Worm (Caenorhabditis elegans): Measurements from ENCODE around the gene nhr-27.

Gene nhr-27

DNA sequence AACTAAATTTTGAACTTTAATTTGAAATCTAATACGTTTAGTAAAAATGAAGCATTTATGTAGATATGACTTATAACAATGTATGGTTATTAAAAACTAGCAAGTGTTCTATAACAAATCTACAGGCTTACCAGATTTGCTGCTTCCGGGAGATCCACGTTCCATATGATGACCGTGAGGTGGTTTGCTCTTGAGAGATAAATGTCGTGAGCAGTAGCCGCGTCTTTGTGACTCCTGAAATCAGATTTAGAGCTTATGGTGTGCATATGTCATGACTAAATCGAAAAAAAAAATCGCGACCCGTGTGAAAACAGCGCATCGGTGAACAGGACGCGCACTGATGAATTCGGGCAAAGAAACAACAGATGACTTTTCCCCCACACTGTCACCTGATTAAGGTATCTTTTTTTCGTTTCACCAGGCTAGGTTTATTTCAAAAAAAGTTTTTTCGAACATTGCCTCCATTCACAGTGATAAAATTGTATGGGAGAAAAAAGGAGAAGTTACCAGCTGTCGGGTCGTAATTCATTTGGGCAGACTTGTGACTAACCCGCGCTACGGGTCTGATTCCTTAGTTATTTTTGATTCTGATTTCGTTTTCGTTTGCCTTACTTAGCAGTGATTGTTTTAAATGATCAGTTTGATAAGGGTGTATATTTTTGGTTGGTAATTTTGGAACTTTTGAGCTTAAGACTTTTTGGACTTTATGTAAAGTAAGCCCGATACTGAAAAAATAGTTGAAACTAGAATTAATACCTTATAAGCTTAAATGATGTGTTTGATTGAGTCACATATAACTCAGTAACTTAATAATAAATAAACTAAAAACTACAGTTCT, at the start of gene nhr-27:
Gene nhr-27, minus strand, starts transcription at position 234 of the 838 bp plus-strand sequence.
- TF ChIP-seq unc-62 (GFP tag; optimal IDR thresholded peaks at IDR 0.05), result no peak

DNA sequence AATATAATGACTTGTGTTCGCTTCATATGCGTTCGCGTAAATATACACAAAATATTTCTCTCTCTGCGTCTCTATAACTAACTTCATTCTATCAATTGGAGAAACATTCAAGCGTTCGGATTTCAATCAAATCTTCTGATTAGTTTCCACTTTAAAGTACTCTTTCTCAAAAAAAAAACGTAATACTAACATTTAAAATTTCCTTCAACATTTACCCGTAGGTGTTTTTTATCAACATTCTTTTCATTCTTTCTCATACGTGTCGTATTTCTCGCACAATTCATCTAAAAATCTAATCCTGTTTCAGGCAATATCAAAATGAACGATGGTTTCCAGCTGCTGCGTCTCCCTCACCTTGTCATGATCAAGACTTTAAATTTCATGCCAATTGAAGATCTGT, 49.6 kb upstream of the nhr-27 start, which contains the start of gene T14G8.2:
Gene T14G8.2, plus strand, starts transcription at position 301 of the 400 bp plus-strand sequence.
- TF ChIP-seq unc-62 (GFP tag; optimal IDR thresholded peaks at IDR 0.05), result no peak

DNA sequence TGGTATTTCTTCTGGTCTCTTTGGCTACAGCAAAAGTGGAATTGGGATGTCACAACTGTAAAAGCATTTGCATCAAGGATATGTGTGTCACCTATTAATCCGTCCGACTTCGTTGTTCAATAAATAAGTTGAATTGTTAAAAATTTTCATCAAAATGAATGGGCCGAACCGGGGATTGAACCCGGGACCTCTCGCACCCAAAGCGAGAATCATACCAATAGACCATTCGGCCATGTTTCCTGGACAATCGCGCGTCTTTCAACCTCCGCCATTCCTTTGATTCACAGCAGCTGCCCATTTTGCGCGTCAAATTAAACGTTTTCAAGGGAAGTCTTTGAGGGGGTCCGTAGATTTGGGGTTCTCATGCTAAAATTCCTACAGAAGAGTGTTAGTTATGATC, 46.6 kb upstream of the nhr-27 start:
- no peak for TF ChIP-seq unc-62 (GFP tag; optimal IDR thresholded peaks at IDR 0.05)

DNA sequence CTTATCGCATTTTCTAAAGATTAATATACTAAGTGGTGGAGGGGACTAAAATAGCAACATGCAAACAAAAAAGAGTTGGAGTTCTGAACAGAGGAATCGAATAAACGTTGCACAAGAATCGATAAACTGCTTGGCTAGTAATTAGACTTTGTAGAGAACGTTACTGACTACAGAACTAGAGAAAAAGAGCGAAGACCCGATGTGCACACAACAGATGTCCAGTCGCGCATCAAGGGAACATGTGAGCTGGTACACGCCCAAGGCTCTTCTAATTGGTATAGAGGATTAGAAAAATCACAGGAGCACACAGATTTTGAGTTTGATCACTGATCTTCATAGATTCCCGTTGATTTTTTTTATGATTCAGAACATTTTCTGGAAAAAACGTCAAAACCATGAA, 46.0 kb upstream of the nhr-27 start:
- TF ChIP-seq unc-62 (GFP tag; optimal IDR thresholded peaks at IDR 0.05), result no peak

DNA sequence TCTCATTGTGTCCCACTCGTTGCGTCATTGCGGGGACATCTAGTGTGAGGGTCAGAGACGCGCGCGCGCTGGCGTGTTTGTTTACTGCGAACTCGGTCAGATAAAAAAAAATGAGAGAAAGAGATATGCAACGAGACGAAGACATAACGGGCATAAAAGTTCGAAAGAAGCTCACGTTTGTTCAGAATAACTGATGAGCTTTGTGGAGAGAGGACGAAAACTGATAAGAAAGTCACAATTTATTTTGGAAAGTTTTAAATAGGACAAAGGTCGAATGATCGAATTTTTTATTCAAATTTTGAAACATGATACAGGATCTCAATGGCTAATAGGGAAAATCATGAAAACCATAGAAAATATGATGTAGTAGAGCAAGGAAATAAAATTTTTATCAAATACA, 45.0 kb upstream of the nhr-27 start:
- TF ChIP-seq unc-62 (GFP tag; optimal IDR thresholded peaks at IDR 0.05), result no peak

DNA sequence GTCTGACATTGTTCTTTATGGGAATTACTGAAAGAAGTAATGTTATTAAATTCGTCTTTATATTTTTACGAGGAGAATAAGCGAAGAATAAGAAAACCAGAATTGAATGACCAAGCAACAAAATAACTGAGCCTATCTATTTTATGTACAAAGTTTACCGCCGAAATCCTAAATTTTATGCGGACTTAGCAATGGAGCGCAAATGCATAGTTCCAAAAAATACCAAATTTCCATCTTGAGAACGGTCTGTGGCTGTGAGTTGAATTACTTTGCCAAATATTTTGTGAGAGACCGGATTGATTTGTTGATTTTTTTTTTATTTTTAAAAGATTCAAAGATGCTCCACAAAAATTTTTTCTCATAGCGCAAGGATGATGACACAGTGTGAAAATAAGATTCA, 44.5 kb upstream of the nhr-27 start, which contains the start of gene chd-3:
Gene chd-3, minus strand, starts transcription at position 27 of the 400 bp plus-strand sequence.
- TF ChIP-seq unc-62 (GFP tag; optimal IDR thresholded peaks at IDR 0.05), result no peak

DNA sequence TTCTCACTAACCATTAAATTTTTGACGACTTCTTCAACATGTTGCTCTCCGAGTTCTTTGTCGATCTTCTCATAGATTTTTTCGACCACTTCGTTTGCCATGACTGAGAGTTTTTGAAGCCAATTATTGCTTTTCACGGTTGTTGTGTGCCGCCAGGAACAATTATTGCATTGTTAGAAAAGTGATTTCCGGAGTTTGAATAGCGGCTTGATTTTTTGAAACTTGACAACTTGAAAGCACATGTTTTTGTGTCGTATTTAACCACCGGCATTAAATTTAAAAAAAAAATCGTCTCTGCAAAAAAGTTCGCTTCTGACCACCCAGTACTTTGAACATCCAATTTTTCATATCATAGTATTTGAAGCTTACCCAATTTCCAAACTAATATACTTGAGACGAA, 37.9 kb upstream of the nhr-27 start, which contains the start of gene C52G5.3:
Gene C52G5.3, minus strand, starts transcription at position 101 of the 400 bp plus-strand sequence.
- no peak for TF ChIP-seq unc-62 (GFP tag; optimal IDR thresholded peaks at IDR 0.05)

DNA sequence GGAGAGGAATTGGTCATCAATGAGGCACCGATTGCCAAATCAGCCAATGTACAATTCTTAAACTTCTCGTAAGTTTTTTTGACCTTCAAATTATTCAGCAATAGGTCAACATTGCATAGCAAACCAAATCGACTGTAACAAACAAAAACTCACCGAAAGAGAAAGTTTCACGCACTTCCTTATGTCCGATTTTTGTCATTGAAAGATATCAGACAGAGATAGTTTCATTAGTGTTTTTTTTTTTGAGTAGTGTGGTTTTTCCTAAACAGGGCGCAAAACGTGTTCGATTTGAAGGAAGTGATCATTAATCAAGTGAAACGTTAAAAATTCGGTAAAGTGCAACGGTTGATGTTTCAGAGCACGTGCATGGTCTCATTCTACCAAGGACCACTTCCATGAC, 36.1 kb upstream of the nhr-27 start:
- no peak for TF ChIP-seq unc-62 (GFP tag; optimal IDR thresholded peaks at IDR 0.05)

DNA sequence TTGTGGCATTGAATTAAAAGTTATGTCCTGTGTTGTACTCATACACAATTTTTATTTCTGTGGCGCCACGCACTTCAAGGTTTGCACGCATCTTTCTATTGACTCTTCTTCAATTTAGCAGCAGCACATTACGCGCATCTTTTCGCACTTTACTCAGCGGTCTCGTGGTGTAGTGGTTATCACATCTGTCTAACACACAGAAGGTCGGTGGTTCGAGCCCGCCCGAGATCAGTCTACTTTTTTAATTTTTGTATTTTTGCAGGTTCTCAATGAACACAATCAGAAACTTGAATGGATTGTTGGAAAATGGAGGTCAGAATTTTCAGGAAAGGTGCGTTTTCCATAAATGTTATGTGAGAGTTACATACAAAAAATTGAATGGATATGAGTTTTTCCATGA, 35.4 kb upstream of the nhr-27 start:
- no peak for TF ChIP-seq unc-62 (GFP tag; optimal IDR thresholded peaks at IDR 0.05)

DNA sequence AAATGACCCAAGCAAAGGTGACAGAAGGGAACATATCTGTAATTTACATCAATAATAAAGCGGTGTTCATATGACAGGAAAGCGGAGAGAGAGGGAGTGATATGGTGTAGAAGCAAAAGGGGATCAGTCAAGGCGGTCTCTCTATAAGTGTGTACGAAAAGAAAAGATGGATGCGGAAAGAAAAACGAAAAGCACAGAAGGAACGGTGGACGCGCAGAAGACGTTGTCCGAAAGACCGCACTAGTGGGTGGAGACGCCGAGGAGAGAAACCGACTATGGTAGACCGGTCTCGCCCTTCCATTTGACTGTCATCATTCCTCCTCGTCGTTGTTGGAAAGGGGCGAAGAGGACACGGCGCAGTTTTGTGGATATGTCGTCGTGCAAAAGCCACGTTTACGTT, 34.9 kb upstream of the nhr-27 start, which contains the start of gene C52G5.2:
Gene C52G5.2, plus strand, starts transcription at position 301 of the 400 bp plus-strand sequence.
- no peak for TF ChIP-seq unc-62 (GFP tag; optimal IDR thresholded peaks at IDR 0.05)

DNA sequence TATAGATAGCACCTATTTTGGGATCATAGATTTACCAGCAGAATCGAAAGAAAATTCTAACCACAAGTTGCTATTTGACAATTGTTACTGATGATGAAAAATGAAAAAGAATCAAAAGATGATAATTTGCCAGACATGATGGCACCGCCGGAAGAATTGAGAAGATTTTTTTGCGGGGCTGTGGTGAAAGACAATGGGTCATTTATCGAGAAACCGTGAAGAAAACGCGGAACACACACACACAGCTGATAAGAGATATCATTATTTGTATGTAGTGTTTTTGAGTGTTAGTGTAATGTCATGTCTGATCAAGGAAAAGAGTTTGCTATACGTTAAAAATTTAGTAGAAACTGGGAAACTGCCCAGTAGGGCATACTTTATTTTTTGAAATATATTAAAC, 26.7 kb upstream of the nhr-27 start:
- no peak for TF ChIP-seq unc-62 (GFP tag; optimal IDR thresholded peaks at IDR 0.05)

DNA sequence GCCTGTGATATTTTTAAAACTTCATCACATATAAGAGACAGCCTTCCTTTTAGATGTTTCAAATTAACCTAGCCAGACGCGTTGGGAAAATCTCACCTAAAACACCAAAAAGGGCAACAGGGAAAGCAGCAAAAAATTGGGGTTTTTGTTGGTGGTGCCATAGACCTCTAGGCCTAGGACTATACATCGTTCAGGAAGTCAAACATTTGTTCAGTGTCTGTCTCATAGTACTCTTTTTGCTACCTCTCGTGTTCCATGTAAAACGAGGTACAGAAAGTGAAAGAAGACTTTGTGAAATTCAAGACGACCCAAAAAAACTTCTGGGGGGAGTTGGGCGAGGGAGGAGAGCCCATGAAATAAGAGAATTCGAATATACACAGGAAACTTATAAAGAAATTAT, 20.9 kb upstream of the nhr-27 start:
- no peak for TF ChIP-seq unc-62 (GFP tag; optimal IDR thresholded peaks at IDR 0.05)

DNA sequence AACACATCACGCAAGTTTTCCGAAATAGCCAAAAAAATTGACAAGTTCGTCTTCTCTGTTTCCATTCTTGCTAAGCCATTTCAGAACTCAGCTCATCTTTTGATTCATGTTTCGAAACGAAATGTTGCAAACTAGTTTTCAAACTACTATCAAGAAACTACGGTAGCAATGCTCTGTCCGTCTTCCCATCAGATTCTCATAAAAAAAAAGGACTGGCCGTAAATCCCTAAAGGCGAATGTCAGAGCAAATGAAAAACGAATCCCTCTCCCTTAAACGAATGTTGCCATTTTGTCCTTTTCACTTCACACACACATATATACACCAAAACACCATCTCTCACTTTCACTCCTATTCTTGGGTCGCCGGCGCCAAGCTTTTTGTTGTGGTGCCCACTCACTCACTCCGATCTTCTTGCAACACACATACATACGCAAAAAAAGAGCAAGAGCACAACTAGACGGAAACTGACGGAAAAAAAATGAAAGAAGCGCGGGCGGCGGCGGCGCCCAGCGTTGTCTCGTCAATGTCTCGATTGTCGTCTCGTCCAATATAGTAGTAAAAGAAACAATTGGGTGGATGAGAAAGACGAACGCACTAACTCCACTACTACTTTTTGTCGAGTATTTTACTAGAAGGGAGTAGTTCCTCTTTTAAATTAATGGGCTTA, 19.8 kb upstream of the nhr-27 start:
- TF ChIP-seq unc-62 (GFP tag; optimal IDR thresholded peaks at IDR 0.05), result no peak

DNA sequence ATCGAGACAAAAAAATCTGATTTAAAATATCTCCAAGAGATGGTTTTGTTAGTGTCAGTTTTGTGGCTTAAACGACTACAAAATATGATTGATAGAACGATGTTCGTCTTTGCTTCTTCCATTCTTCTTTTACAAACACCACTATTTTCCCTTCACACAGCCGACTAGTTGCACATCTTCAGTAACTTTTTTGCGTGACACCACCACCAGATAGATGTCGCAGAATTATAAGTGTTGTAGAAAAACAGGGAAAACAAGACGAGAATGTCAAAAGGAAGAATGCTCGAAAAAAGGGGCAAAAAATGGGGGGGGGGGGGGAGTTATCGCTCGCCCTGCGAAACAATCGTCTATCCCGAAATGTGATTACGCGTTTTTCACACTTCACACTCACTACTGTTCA, 18.7 kb upstream of the nhr-27 start:
- no peak for TF ChIP-seq unc-62 (GFP tag; optimal IDR thresholded peaks at IDR 0.05)

DNA sequence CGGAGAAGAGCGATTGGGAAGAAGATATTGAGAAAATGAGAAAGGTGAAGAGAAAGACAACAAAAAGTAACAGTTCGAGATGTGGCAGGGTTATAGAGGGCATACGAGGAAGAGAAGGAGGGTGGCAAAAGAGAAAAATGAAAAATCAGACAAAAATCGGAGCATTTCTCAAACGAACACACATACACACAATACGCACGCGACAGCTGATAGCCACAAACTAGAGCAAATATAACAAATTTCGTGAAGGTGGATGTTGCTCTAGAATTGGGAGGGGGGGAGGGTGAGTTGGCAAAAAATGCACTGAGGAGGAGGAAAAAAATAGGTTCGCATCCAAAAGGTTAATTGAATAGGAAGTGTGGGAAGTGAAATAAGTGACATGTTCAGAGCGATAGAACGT, 17.1 kb upstream of the nhr-27 start:
- TF ChIP-seq unc-62 (GFP tag; optimal IDR thresholded peaks at IDR 0.05), result no peak

DNA sequence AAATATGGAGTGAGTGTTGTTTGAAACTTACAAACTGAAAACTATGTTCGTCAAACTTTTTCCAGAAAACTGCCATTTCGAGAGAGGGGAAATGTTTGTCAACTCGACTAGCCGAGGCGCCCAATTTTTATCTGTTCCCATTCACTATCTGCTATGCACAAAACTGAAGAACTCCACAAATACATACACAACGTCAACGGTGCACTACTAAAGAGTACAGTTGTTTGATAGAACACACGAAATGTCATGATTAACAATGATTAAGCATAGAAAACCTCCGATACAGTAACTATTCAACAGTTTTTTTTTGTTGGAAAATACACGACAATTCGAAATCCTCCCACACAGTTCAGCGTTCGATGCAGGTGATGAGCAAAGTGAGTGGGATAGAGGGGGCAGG, 11.4 kb upstream of the nhr-27 start:
- no peak for TF ChIP-seq unc-62 (GFP tag; optimal IDR thresholded peaks at IDR 0.05)

DNA sequence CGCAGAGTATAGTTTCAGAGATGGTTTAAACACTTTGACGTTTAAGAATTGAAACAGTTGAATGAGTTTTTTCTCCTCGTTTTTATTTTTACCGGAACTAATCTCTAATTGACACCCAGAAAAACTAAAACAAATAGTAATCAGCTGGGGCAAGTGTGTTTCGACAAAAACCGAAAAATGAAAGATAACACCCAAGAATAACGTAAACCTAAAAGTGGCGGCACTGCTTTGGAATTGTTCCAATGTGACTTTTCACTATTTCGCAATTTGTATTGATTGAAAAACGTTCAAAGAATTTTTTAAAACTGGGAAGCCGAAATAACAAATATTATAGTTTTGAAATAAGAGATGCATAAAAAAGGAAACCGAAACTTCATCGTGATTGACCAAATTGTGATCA, 10.7 kb upstream of the nhr-27 start:
- TF ChIP-seq unc-62 (GFP tag; optimal IDR thresholded peaks at IDR 0.05), result no peak

Data from whole organism, dauer.